Worm (Caenorhabditis elegans) whole organism, young adult: ENCODE results near the gene T07F8.1.

Experiments
- B0035.1 ChIP-seq: sonication (generic microtip); optimal IDR thresholded peaks from 2 replicates; lab custom pipeline; 2016; ENCODE audit warnings: missing genetic modification characterization, mild to moderate bottlenecking, missing compliant biosample characterization, missing genotype, missing genetic modification reagents
- B0261.1 ChIP-seq: sonication (generic microtip); optimal IDR thresholded peaks from 2 replicates; lab custom pipeline; 2016; ENCODE audit warnings: mild to moderate bottlenecking, missing genetic modification characterization, moderate library complexity, missing compliant biosample characterization
- F23B12.7 ChIP-seq: sonication (generic microtip); optimal IDR thresholded peaks from 2 replicates; lab custom pipeline; 2017; ENCODE audit warnings: missing genetic modification characterization, mild to moderate bottlenecking, missing compliant biosample characterization, antibody characterized with exemption, moderate library complexity; ENCODE audit not compliant: insufficient read depth
- F37B4.10 ChIP-seq: fragments of 200-800 bp; sonication (Bioruptor generic); IDR thresholded peaks from 2 replicates; pipeline ENCODE4 v1.3.6; 2022; ENCODE audit warnings: missing genetic modification characterization, missing compliant biosample characterization
- F52B5.7 ChIP-seq: sonication (generic microtip); optimal IDR thresholded peaks from 2 replicates; lab custom pipeline; 2016; ENCODE audit warnings: mild to moderate bottlenecking, missing genetic modification characterization, missing compliant biosample characterization
- F57A8.1 ChIP-seq: fragments of 200-800 bp; sonication (Bioruptor generic); optimal IDR thresholded peaks from 2 replicates; lab custom pipeline; 2018; ENCODE audit warnings: mild to moderate bottlenecking, missing genetic modification characterization, moderate library complexity, missing compliant biosample characterization
- T07F8.4 ChIP-seq: sonication (generic microtip); optimal IDR thresholded peaks from 2 replicates; lab custom pipeline; 2016; ENCODE audit warnings: mild to moderate bottlenecking, missing genetic modification characterization, moderate library complexity, missing compliant biosample characterization
- T26A5.8 ChIP-seq: sonication (generic microtip); optimal IDR thresholded peaks from 2 replicates; lab custom pipeline; 2016; ENCODE audit warnings: missing genetic modification characterization, missing compliant biosample characterization
- Y53F4B.3 ChIP-seq: fragments of 200-800 bp; sonication (Bioruptor generic); IDR thresholded peaks from 2 replicates; pipeline ENCODE4 v1.3.6; 2022; ENCODE audit warnings: missing genetic modification reagents, missing genetic modification characterization, missing compliant biosample characterization
- Y56A3A.18 ChIP-seq: fragments of 200-800 bp; sonication (Bioruptor generic); IDR thresholded peaks from 2 replicates; pipeline ENCODE4 v1.3.6; 2022; ENCODE audit warnings: missing genetic modification reagents, missing genetic modification characterization, missing compliant biosample characterization
- Y67H2A.10 ChIP-seq: fragments of 200-800 bp; sonication (Bioruptor generic); conservative IDR thresholded peaks from 2 replicates; pipeline ENCODE4 v1.3.6; 2022; ENCODE audit warnings: missing genetic modification reagents, missing genetic modification characterization, missing compliant biosample characterization
- bed-1 ChIP-seq: fragments of 200-800 bp; sonication (Bioruptor generic); IDR thresholded peaks from 2 replicates; pipeline ENCODE4 v1.3.6; 2022; ENCODE audit warnings: missing genetic modification reagents, missing genetic modification characterization, missing compliant biosample characterization
- cebp-2 ChIP-seq: fragments of 200-800 bp; sonication (Bioruptor generic); IDR thresholded peaks from 2 replicates; pipeline ENCODE4 v1.3.6; 2022; ENCODE audit warnings: missing genetic modification characterization, missing compliant biosample characterization
- ceh-27 ChIP-seq: fragments of 200-800 bp; sonication (Bioruptor generic); optimal IDR thresholded peaks from 2 replicates; lab custom pipeline; 2018; ENCODE audit warnings: mild to moderate bottlenecking, missing genetic modification characterization, moderate library complexity, missing compliant biosample characterization
- ceh-58 ChIP-seq: fragments of 200-800 bp; sonication (Bioruptor generic); IDR thresholded peaks from 2 replicates; pipeline ENCODE4 v1.3.6; 2022; ENCODE audit warnings: missing genetic modification characterization, missing compliant biosample characterization
- ceh-79 ChIP-seq: sonication (generic microtip); optimal IDR thresholded peaks from 2 replicates; lab custom pipeline; 2017; ENCODE audit warnings: mild to moderate bottlenecking, missing genetic modification characterization, missing compliant biosample characterization
- dpl-1 ChIP-seq: fragments of 150-350 bp; optimal IDR thresholded peaks from 2 replicates; lab custom pipeline; 2014; ENCODE audit warnings: missing biosample characterization, missing genetic modification reagents, missing genetic modification characterization
- efl-1 ChIP-seq: fragments of 150-350 bp; optimal IDR thresholded peaks from 2 replicates; lab custom pipeline; 2014; ENCODE audit warnings: missing biosample characterization, missing genetic modification reagents, missing genetic modification characterization
- egl-18 ChIP-seq: fragments of 200-800 bp; sonication (Bioruptor generic); IDR thresholded peaks from 2 replicates; pipeline ENCODE4 v1.3.6; 2022; ENCODE audit warnings: missing genetic modification reagents, missing genetic modification characterization, missing compliant biosample characterization
- ekl-4 ChIP-seq: fragments of 200-800 bp; sonication (Bioruptor generic); IDR thresholded peaks from 2 replicates; pipeline ENCODE4 v1.3.6; 2022; ENCODE audit warnings: missing genetic modification reagents, missing genetic modification characterization, missing compliant biosample characterization
- ets-4 ChIP-seq: fragments of 200-800 bp; sonication (Bioruptor generic); optimal IDR thresholded peaks from 2 replicates; lab custom pipeline; 2018; ENCODE audit warnings: mild to moderate bottlenecking, missing genetic modification characterization, missing compliant biosample characterization
- gei-17 ChIP-seq: fragments of 200-800 bp; sonication (Bioruptor generic); optimal IDR thresholded peaks from 2 replicates; lab custom pipeline; 2018; ENCODE audit warnings: mild to moderate bottlenecking, missing genetic modification characterization, missing compliant biosample characterization
- him-1 ChIP-seq: sonication (generic microtip); optimal IDR thresholded peaks from 2 replicates; lab custom pipeline; 2016; ENCODE audit warnings: missing genotype, missing genetic modification reagents, missing genetic modification characterization, missing compliant biosample characterization
- hlh-26 ChIP-seq: fragments of 200-800 bp; sonication (Bioruptor generic); conservative IDR thresholded peaks from 2 replicates; pipeline ENCODE4 v1.3.6; 2022; ENCODE audit warnings: missing genetic modification reagents, missing genetic modification characterization, missing compliant biosample characterization
- let-526 ChIP-seq: fragments of 200-800 bp; sonication (Bioruptor generic); IDR thresholded peaks from 2 replicates; pipeline ENCODE4 v1.3.6; 2022; ENCODE audit warnings: missing genetic modification reagents, missing genetic modification characterization, missing compliant biosample characterization
- lir-1 ChIP-seq: fragments of 200-800 bp; sonication (Bioruptor generic); conservative IDR thresholded peaks from 2 replicates; pipeline ENCODE4 v1.3.6; 2022; ENCODE audit warnings: missing genetic modification reagents, missing genetic modification characterization, missing compliant biosample characterization
- lsl-1 ChIP-seq: fragments of 200-800 bp; sonication (Bioruptor generic); optimal IDR thresholded peaks from 2 replicates; lab custom pipeline; 2018; ENCODE audit warnings: mild to moderate bottlenecking, missing genetic modification characterization, moderate library complexity, missing compliant biosample characterization
- madf-3 ChIP-seq: fragments of 200-800 bp; sonication (Bioruptor generic); IDR thresholded peaks from 2 replicates; pipeline ENCODE4 v1.3.6; 2022; ENCODE audit warnings: missing genetic modification reagents, missing genetic modification characterization, missing compliant biosample characterization
- madf-8 ChIP-seq: fragments of 200-800 bp; sonication (Bioruptor generic); conservative IDR thresholded peaks from 2 replicates; pipeline ENCODE4 v1.3.6; 2022; ENCODE audit warnings: missing genetic modification reagents, missing genetic modification characterization, missing compliant biosample characterization
- mcd-1 ChIP-seq: fragments of 200-800 bp; sonication (Bioruptor generic); IDR thresholded peaks from 2 replicates; pipeline ENCODE4 v1.3.6; 2022; ENCODE audit warnings: missing genetic modification reagents, missing genetic modification characterization, missing compliant biosample characterization
- mes-4 ChIP-seq: sonication (generic microtip); optimal IDR thresholded peaks from 2 replicates; lab custom pipeline; 2016; ENCODE audit warnings: missing genotype, missing genetic modification characterization, missing compliant biosample characterization
- nfya-2 ChIP-seq: fragments of 200-800 bp; sonication (Bioruptor generic); IDR thresholded peaks from 2 replicates; pipeline ENCODE4 v1.3.6; 2022; ENCODE audit warnings: missing genetic modification reagents, missing genetic modification characterization, missing compliant biosample characterization
- nfyb-1 ChIP-seq: fragments of 200-800 bp; sonication (Bioruptor generic); IDR thresholded peaks from 2 replicates; pipeline ENCODE4 v1.3.6; 2022; ENCODE audit warnings: missing genetic modification reagents, missing genetic modification characterization, missing compliant biosample characterization
- nhr-90 ChIP-seq: sonication (generic microtip); optimal IDR thresholded peaks from 2 replicates; lab custom pipeline; 2016; ENCODE audit warnings: missing genotype, mild to moderate bottlenecking, missing genetic modification characterization, missing compliant biosample characterization
- pbrm-1 ChIP-seq: fragments of 200-800 bp; sonication (Bioruptor generic); IDR thresholded peaks from 2 replicates; pipeline ENCODE4 v1.3.6; 2022; ENCODE audit warnings: missing genetic modification reagents, missing genetic modification characterization, missing compliant biosample characterization
- rec-8 ChIP-seq, 2 experiments: sonication (generic microtip); optimal IDR thresholded peaks; 2 replicates each; lab custom pipeline; 2016; ENCODE audit warnings: mild to moderate bottlenecking in 2 of 2, missing genetic modification characterization in 2 of 2, missing genetic modification reagents in 2 of 2, missing genotype in 2 of 2, missing biosample characterization in 1 of 2, missing compliant biosample characterization in 1 of 2, moderate library complexity in 1 of 2
- sea-2 ChIP-seq: fragments of 200-800 bp; sonication (Bioruptor generic); IDR thresholded peaks from 2 replicates; pipeline ENCODE4 v1.3.6; 2022; ENCODE audit warnings: missing genetic modification characterization, missing compliant biosample characterization
- snpc-3.4 ChIP-seq: sonication (generic microtip); optimal IDR thresholded peaks from 2 replicates; lab custom pipeline; 2017; ENCODE audit warnings: missing genetic modification characterization, mild to moderate bottlenecking, missing compliant biosample characterization, antibody characterized with exemption, moderate library complexity, missing genotype, missing genetic modification reagents
- somi-1 ChIP-seq: fragments of 200-800 bp; sonication (Bioruptor generic); optimal IDR thresholded peaks from 2 replicates; lab custom pipeline; 2018; ENCODE audit warnings: mild to moderate bottlenecking, missing genetic modification characterization, missing compliant biosample characterization
- tbp1 ChIP-seq: fragments of 200-800 bp; sonication (Bioruptor generic); optimal IDR thresholded peaks from 2 replicates; lab custom pipeline; 2018; ENCODE audit warnings: mild to moderate bottlenecking, missing genetic modification characterization, missing compliant biosample characterization
- tlf-1 ChIP-seq: fragments of 200-800 bp; sonication (Bioruptor generic); optimal IDR thresholded peaks from 2 replicates; lab custom pipeline; 2018; ENCODE audit warnings: mild to moderate bottlenecking, missing genetic modification characterization, missing compliant biosample characterization
- zfh-2 ChIP-seq: fragments of 200-800 bp; sonication (Bioruptor generic); conservative IDR thresholded peaks from 2 replicates; pipeline ENCODE4 v1.3.6; 2022; ENCODE audit warnings: missing genetic modification reagents, missing genetic modification characterization, missing compliant biosample characterization
- ztf-22 ChIP-seq: fragments of 200-800 bp; sonication (Bioruptor generic); optimal IDR thresholded peaks from 2 replicates; lab custom pipeline; 2018; ENCODE audit warnings: mild to moderate bottlenecking, missing genetic modification characterization, moderate library complexity, missing compliant biosample characterization
- ztf-25 ChIP-seq: fragments of 200-800 bp; sonication (Bioruptor generic); IDR thresholded peaks from 2 replicates; pipeline ENCODE4 v1.3.6; 2022; ENCODE audit warnings: missing genetic modification reagents, missing genetic modification characterization, missing compliant biosample characterization
- ztf-26 ChIP-seq: sonication (generic microtip); optimal IDR thresholded peaks from 2 replicates; lab custom pipeline; 2017; ENCODE audit warnings: missing genetic modification characterization, missing compliant biosample characterization
- ztf-3 ChIP-seq: fragments of 200-800 bp; sonication (Bioruptor generic); optimal IDR thresholded peaks from 2 replicates; lab custom pipeline; 2018; ENCODE audit warnings: mild to moderate bottlenecking, missing genetic modification characterization, missing compliant biosample characterization

The T07F8.1 gene

DNA sequence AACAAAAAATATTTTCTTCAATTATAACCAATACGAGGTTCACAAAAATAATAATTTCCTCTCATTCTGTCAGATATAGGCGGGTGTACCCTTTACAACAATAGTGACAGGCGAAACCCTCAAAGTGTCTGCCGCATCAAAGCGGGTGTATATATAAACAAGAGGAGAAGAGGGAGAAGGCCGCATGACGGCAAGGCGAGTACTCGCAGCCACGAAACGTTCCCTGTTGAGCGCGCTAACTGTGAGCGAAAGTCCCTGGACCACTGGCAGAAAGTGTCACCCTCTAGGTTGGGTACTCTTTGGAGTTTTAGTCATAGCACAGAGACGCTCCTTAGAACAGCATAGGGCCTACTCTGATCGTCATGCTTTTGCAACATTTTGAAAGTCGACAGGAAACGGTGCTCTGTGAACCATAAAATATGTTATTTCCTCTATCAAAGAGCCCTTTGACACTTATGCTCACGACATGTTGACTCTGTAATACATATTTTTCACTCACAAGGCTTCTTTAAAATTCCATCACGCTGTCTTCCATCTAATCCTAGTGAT lies 51.9 kb downstream of the T07F8.1 start, which contains the start of gene pcrg-1 (continued):
- TF ChIP-seq somi-1: peak; percentile 80
- TF ChIP-seq let-526 (GFP tag; lab: Robert Waterston, UW): peak; percentile 54; the same call in 1 of the 2 replicates
- TF ChIP-seq rec-8 (tag; optimal IDR thresholded peaks at IDR 0.05; lab: Kevin White, UChicago): peak in 1 of 2 experiments; percentile 15
- TF ChIP-seq Y53F4B.3 (GFP tag; lab: Robert Waterston, UW): peak; percentile 28; the same call in 1 of the 2 replicates
- TF ChIP-seq tbp1: peak; percentile 87
- TF ChIP-seq ceh-27 (GFP tag; lab: Kevin White, UChicago): peak; percentile 89
- peak; percentile 83 for TF ChIP-seq ekl-4 (GFP tag; lab: Robert Waterston, UW)
- TF ChIP-seq dpl-1 (GFP tag; lab: Kevin White, UChicago): no peak
- TF ChIP-seq B0261.1 (tag; lab: Kevin White, UChicago): peak; percentile 73
- TF ChIP-seq F52B5.7 (tag; lab: Kevin White, UChicago): peak; percentile 93
- TF ChIP-seq egl-18 (GFP tag; lab: Robert Waterston, UW): peak; percentile 64; the same call in 1 of the 2 replicates
- TF ChIP-seq tlf-1: peak; percentile 82
- TF ChIP-seq ets-4: peak; percentile 73
- no peak for TF ChIP-seq gei-17 (GFP tag; lab: Kevin White, UChicago)
- TF ChIP-seq pbrm-1 (GFP tag; lab: Robert Waterston, UW): no peak; the same call in 1 of the 2 replicates
- peak; percentile 63 for TF ChIP-seq him-1
- peak; percentile 16 for TF ChIP-seq B0035.1
- TF ChIP-seq ztf-25 (GFP tag; lab: Robert Waterston, UW): peak; percentile 80
- peak; percentile 83 for TF ChIP-seq mes-4
- peak; percentile 80 for TF ChIP-seq T07F8.4
- TF ChIP-seq ztf-26: peak; percentile 71
- TF ChIP-seq madf-3 (GFP tag; lab: Robert Waterston, UW): peak; percentile 84
- TF ChIP-seq Y56A3A.18 (GFP tag; lab: Robert Waterston, UW): peak; percentile 82; the same call in 1 of the 2 replicates
- TF ChIP-seq F23B12.7: peak; percentile 26
- peak; percentile 55 for TF ChIP-seq F57A8.1
- 0 out of 2 replicates have a peak, but pooled peaks have one; percentile 7 for TF ChIP-seq ceh-58 (GFP tag; lab: Robert Waterston, UW)
- TF ChIP-seq hlh-26 (GFP tag; lab: Robert Waterston, UW): peak; percentile 76; the same call in 1 of the 2 replicates
- TF ChIP-seq nfya-2: 0 out of 2 replicates have a peak, but pooled peaks have one; percentile 65
- 0 out of 2 replicates have a peak, but pooled peaks have one; percentile 40 for TF ChIP-seq lir-1 (GFP tag; lab: Robert Waterston, UW)
- TF ChIP-seq ceh-79 (tag; lab: Kevin White, UChicago): peak; percentile 89
- peak; percentile 90 for TF ChIP-seq snpc-3.4 (tag; lab: Kevin White, UChicago)
- TF ChIP-seq cebp-2 (GFP tag; lab: Robert Waterston, UW): 0 out of 2 replicates have a peak, but pooled peaks have one; percentile 30
- TF ChIP-seq zfh-2: no peak
- TF ChIP-seq nhr-90: peak; percentile 90
- peak; percentile 72; the same call in 1 of the 2 replicates for TF ChIP-seq sea-2 (GFP tag; lab: Robert Waterston, UW)
- peak; percentile 79; the same call in 1 of the 2 replicates for TF ChIP-seq mcd-1
- TF ChIP-seq ztf-3 (GFP tag; lab: Kevin White, UChicago): peak; percentile 20
- no peak for TF ChIP-seq efl-1 (GFP tag; lab: Kevin White, UChicago)
- no peak for TF ChIP-seq F37B4.10
- TF ChIP-seq Y67H2A.10 (GFP tag; lab: Robert Waterston, UW): no peak
- peak; percentile 70 for TF ChIP-seq lsl-1 (GFP tag; lab: Kevin White, UChicago)
- TF ChIP-seq madf-8 (GFP tag; lab: Robert Waterston, UW): peak; percentile 53
- peak; percentile 74 for TF ChIP-seq T26A5.8 (tag; lab: Kevin White, UChicago)
- peak; percentile 80; the same call in 1 of the 2 replicates for TF ChIP-seq bed-1 (GFP tag; lab: Robert Waterston, UW)
- TF ChIP-seq nfyb-1 (GFP tag; lab: Robert Waterston, UW): peak; percentile 84
- TF ChIP-seq ztf-22: peak; percentile 52
- TF ChIP-seq, all 124 proteins: peak for 104
